Worm (Caenorhabditis elegans) whole organism, young adult: ENCODE results near the gene che-7.

Source experiments
- F33H1.4 ChIP-seq: fragments of 200-800 bp; sonication (Bioruptor generic); IDR thresholded peaks from 2 replicates; pipeline ENCODE4 v1.3.6; 2022; ENCODE audit warnings: missing genetic modification reagents, missing genetic modification characterization, missing compliant biosample characterization
- F39B2.1 ChIP-seq: fragments of 200-800 bp; sonication (Bioruptor generic); IDR thresholded peaks from 2 replicates; pipeline ENCODE4 v1.3.6; 2022; ENCODE audit warnings: missing genetic modification reagents, missing genetic modification characterization, missing compliant biosample characterization
- T26A5.8 ChIP-seq: sonication (generic microtip); optimal IDR thresholded peaks from 2 replicates; lab custom pipeline; 2016; ENCODE audit warnings: missing genetic modification characterization, missing compliant biosample characterization
- Y67H2A.10 ChIP-seq: fragments of 200-800 bp; sonication (Bioruptor generic); conservative IDR thresholded peaks from 2 replicates; pipeline ENCODE4 v1.3.6; 2022; ENCODE audit warnings: missing genetic modification reagents, missing genetic modification characterization, missing compliant biosample characterization
- Y95B8A.8 ChIP-seq: fragments of 200-800 bp; sonication (Bioruptor generic); IDR thresholded peaks from 2 replicates; pipeline ENCODE4 v1.3.6; 2022; ENCODE audit warnings: missing genetic modification reagents, missing genetic modification characterization, missing compliant biosample characterization
- aptf-2 ChIP-seq: fragments of 200-800 bp; sonication (Bioruptor generic); conservative IDR thresholded peaks from 2 replicates; pipeline ENCODE4 v1.3.6; 2022; ENCODE audit warnings: missing genetic modification reagents, missing genetic modification characterization, missing compliant biosample characterization
- attf-3 ChIP-seq: fragments of 200-800 bp; sonication (Bioruptor generic); conservative IDR thresholded peaks from 2 replicates; pipeline ENCODE4 v1.3.6; 2022; ENCODE audit warnings: missing genetic modification reagents, missing genetic modification characterization, missing compliant biosample characterization
- attf-6 ChIP-seq: fragments of 200-800 bp; sonication (Bioruptor generic); IDR thresholded peaks from 2 replicates; pipeline ENCODE4 v1.3.6; 2022; ENCODE audit warnings: missing genetic modification reagents, missing genetic modification characterization, missing compliant biosample characterization
- ccch-3 ChIP-seq: fragments of 200-800 bp; sonication (Bioruptor generic); optimal IDR thresholded peaks from 2 replicates; lab custom pipeline; 2018; ENCODE audit warnings: mild to moderate bottlenecking, missing genetic modification characterization, missing compliant biosample characterization
- ceh-27 ChIP-seq: fragments of 200-800 bp; sonication (Bioruptor generic); optimal IDR thresholded peaks from 2 replicates; lab custom pipeline; 2018; ENCODE audit warnings: mild to moderate bottlenecking, missing genetic modification characterization, moderate library complexity, missing compliant biosample characterization
- ceh-40 ChIP-seq: fragments of 200-800 bp; sonication (Bioruptor generic); IDR thresholded peaks from 2 replicates; pipeline ENCODE4 v1.3.6; 2022; ENCODE audit warnings: missing genetic modification characterization, missing compliant biosample characterization
- ceh-79 ChIP-seq: sonication (generic microtip); optimal IDR thresholded peaks from 2 replicates; lab custom pipeline; 2017; ENCODE audit warnings: mild to moderate bottlenecking, missing genetic modification characterization, missing compliant biosample characterization
- ceh-91 ChIP-seq: fragments of 200-800 bp; sonication (Bioruptor generic); IDR thresholded peaks from 2 replicates; pipeline ENCODE4 v1.3.6; 2022; ENCODE audit warnings: missing genetic modification reagents, missing genetic modification characterization, missing compliant biosample characterization
- dox-1 ChIP-seq: fragments of 200-800 bp; sonication (Bioruptor generic); IDR thresholded peaks from 2 replicates; pipeline ENCODE4 v1.3.6; 2022; ENCODE audit warnings: missing genetic modification reagents, missing genetic modification characterization, missing compliant biosample characterization
- egl-18 ChIP-seq: fragments of 200-800 bp; sonication (Bioruptor generic); IDR thresholded peaks from 2 replicates; pipeline ENCODE4 v1.3.6; 2022; ENCODE audit warnings: missing genetic modification reagents, missing genetic modification characterization, missing compliant biosample characterization
- egrh-3 ChIP-seq: fragments of 200-800 bp; sonication (Bioruptor generic); IDR thresholded peaks from 2 replicates; pipeline ENCODE4 v1.3.6; 2022; ENCODE audit warnings: missing genetic modification reagents, missing genetic modification characterization, missing compliant biosample characterization
- ets-4 ChIP-seq: fragments of 200-800 bp; sonication (Bioruptor generic); optimal IDR thresholded peaks from 2 replicates; lab custom pipeline; 2018; ENCODE audit warnings: mild to moderate bottlenecking, missing genetic modification characterization, missing compliant biosample characterization
- hlh-12 ChIP-seq: sonication (generic microtip); optimal IDR thresholded peaks from 2 replicates; lab custom pipeline; 2016; ENCODE audit warnings: missing genetic modification characterization, missing compliant biosample characterization
- lag-1 ChIP-seq: fragments of 200-800 bp; sonication (Bioruptor generic); IDR thresholded peaks from 2 replicates; pipeline ENCODE4 v1.3.6; 2022; ENCODE audit warnings: missing genetic modification reagents, missing genetic modification characterization, missing compliant biosample characterization
- let-607 ChIP-seq, 2 experiments: fragments of 200-800 bp in 1 of 2; sonication (Bioruptor generic) in 1 of 2; sonication (generic microtip) in 1 of 2; optimal IDR thresholded peaks; 2 replicates each; lab custom pipeline; 2016 to 2018; ENCODE audit warnings: mild to moderate bottlenecking in 2 of 2, missing compliant biosample characterization in 2 of 2, missing genetic modification characterization in 2 of 2, moderate library complexity in 2 of 2, missing genotype in 1 of 2
- lin-26 ChIP-seq: fragments of 200-800 bp; sonication (Bioruptor generic); IDR thresholded peaks from 2 replicates; pipeline ENCODE4 v1.3.6; 2022; ENCODE audit warnings: missing genetic modification reagents, missing genetic modification characterization, missing compliant biosample characterization
- lir-1 ChIP-seq: fragments of 200-800 bp; sonication (Bioruptor generic); conservative IDR thresholded peaks from 2 replicates; pipeline ENCODE4 v1.3.6; 2022; ENCODE audit warnings: missing genetic modification reagents, missing genetic modification characterization, missing compliant biosample characterization
- lsy-27 ChIP-seq: sonication (generic microtip); optimal IDR thresholded peaks from 2 replicates; lab custom pipeline; 2017; ENCODE audit warnings: missing genetic modification characterization, mild to moderate bottlenecking, missing compliant biosample characterization, antibody characterized with exemption, missing genotype, borderline replicate concordance; ENCODE audit not compliant: insufficient read depth
- mxl-1 ChIP-seq: sonication (generic microtip); optimal IDR thresholded peaks from 2 replicates; lab custom pipeline; 2016; ENCODE audit warnings: missing genetic modification characterization, missing compliant biosample characterization
- nfyb-1 ChIP-seq: fragments of 200-800 bp; sonication (Bioruptor generic); IDR thresholded peaks from 2 replicates; pipeline ENCODE4 v1.3.6; 2022; ENCODE audit warnings: missing genetic modification reagents, missing genetic modification characterization, missing compliant biosample characterization
- nhr-179 ChIP-seq: sonication (generic microtip); optimal IDR thresholded peaks from 2 replicates; lab custom pipeline; 2016; ENCODE audit warnings: mild to moderate bottlenecking, missing genetic modification characterization, missing compliant biosample characterization
- nhr-27 ChIP-seq: fragments of 200-800 bp; sonication (Bioruptor generic); optimal IDR thresholded peaks from 2 replicates; lab custom pipeline; 2018; ENCODE audit warnings: mild to moderate bottlenecking, missing genetic modification characterization, moderate library complexity, missing compliant biosample characterization
- nhr-90 ChIP-seq: sonication (generic microtip); optimal IDR thresholded peaks from 2 replicates; lab custom pipeline; 2016; ENCODE audit warnings: missing genotype, mild to moderate bottlenecking, missing genetic modification characterization, missing compliant biosample characterization
- pha-4 ChIP-seq: fragments of 150-350 bp; sonication (generic microtip); optimal IDR thresholded peaks from 2 replicates; lab custom pipeline; 2014; ENCODE audit warnings: missing biosample characterization, missing genetic modification reagents, missing genetic modification characterization
- repo-1 ChIP-seq: sonication (generic microtip); optimal IDR thresholded peaks from 2 replicates; lab custom pipeline; 2017; ENCODE audit warnings: mild to moderate bottlenecking, missing genetic modification characterization, missing compliant biosample characterization
- snpc-1.3 ChIP-seq: sonication (generic microtip); optimal IDR thresholded peaks from 2 replicates; lab custom pipeline; 2017; ENCODE audit warnings: missing genetic modification characterization, mild to moderate bottlenecking, missing compliant biosample characterization, antibody characterized with exemption, moderate library complexity, missing genotype, missing genetic modification reagents; ENCODE audit not compliant: insufficient read depth
- snpc-3.4 ChIP-seq: sonication (generic microtip); optimal IDR thresholded peaks from 2 replicates; lab custom pipeline; 2017; ENCODE audit warnings: missing genetic modification characterization, mild to moderate bottlenecking, missing compliant biosample characterization, antibody characterized with exemption, moderate library complexity, missing genotype, missing genetic modification reagents
- sptf-2 ChIP-seq: fragments of 200-800 bp; sonication (Bioruptor generic); optimal IDR thresholded peaks from 2 replicates; lab custom pipeline; 2018; ENCODE audit warnings: mild to moderate bottlenecking, missing genetic modification characterization, missing compliant biosample characterization
- tbp1 ChIP-seq: fragments of 200-800 bp; sonication (Bioruptor generic); optimal IDR thresholded peaks from 2 replicates; lab custom pipeline; 2018; ENCODE audit warnings: mild to moderate bottlenecking, missing genetic modification characterization, missing compliant biosample characterization
- zfh-2 ChIP-seq: fragments of 200-800 bp; sonication (Bioruptor generic); conservative IDR thresholded peaks from 2 replicates; pipeline ENCODE4 v1.3.6; 2022; ENCODE audit warnings: missing genetic modification reagents, missing genetic modification characterization, missing compliant biosample characterization
- ztf-18 ChIP-seq: sonication (generic microtip); optimal IDR thresholded peaks from 2 replicates; lab custom pipeline; 2016; ENCODE audit warnings: missing genotype, mild to moderate bottlenecking, missing genetic modification characterization, missing compliant biosample characterization
- ztf-26 ChIP-seq: sonication (generic microtip); optimal IDR thresholded peaks from 2 replicates; lab custom pipeline; 2017; ENCODE audit warnings: missing genetic modification characterization, missing compliant biosample characterization
- ztf-28 ChIP-seq: fragments of 200-800 bp; sonication (Bioruptor generic); IDR thresholded peaks from 2 replicates; pipeline ENCODE4 v1.3.6; 2022; ENCODE audit warnings: missing genetic modification reagents, missing genetic modification characterization, missing compliant biosample characterization

The che-7 gene

DNA sequence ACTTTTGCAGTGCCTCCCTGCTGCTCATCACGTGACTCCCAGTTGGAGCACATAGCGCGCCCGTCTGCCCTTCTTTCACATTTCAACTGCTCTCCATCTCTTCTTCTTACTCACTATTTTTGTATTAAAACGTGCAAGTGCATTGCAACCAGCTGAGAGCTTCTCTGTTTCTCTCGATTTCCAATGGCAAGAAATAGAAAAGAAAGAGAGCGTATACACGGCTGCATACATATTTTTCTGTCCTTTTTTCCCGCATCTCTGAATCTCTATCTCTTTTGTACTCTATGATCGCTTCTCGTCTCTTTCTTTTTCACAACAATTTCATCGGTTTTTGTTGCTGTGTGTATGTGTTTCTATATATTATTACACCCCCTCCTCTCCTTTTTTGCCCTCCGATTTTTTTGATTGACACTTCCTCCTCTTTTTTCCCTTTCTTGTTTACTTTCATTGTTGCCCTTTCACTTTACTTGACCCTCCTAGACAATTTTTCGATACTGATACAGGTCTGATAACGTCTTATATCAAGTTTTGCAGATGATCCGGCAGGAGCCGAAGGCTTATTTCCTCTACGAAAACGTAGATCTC lies 32.0 kb upstream of the che-7 start, which contains the start of gene Y97E10AR.1 (continued):
- TF ChIP-seq lsy-27 (tag; lab: Kevin White, UChicago) = no peak
- no peak for TF ChIP-seq nhr-179
- peak; percentile 8; the same call in 1 of the 2 replicates for TF ChIP-seq egrh-3 (GFP tag; lab: Robert Waterston, UW)
- TF ChIP-seq nhr-90 (tag; lab: Kevin White, UChicago) = peak; percentile 58
- TF ChIP-seq ztf-28 (GFP tag; lab: Robert Waterston, UW) = no peak
- no peak for TF ChIP-seq aptf-2 (GFP tag; lab: Robert Waterston, UW)
- no peak for TF ChIP-seq ceh-79 (tag; lab: Kevin White, UChicago)
- TF ChIP-seq ztf-26 (tag; lab: Kevin White, UChicago) = no peak
- TF ChIP-seq nfyb-1 (GFP tag; lab: Robert Waterston, UW) = peak; percentile 49; the same call in 1 of the 2 replicates
- peak; percentile 58 for TF ChIP-seq pha-4 (tag; lab: Kevin White, UChicago)
- no peak for TF ChIP-seq repo-1
- peak; percentile 52 for TF ChIP-seq ets-4 (GFP tag; lab: Kevin White, UChicago)
- TF ChIP-seq attf-3 = no peak
- TF ChIP-seq snpc-3.4 (tag; lab: Kevin White, UChicago) = peak; percentile 1
- peak; percentile 62 to 68 for TF ChIP-seq let-607 (tag; optimal IDR thresholded peaks at IDR 0.05; lab: Kevin White, UChicago)
- no peak for TF ChIP-seq sptf-2 (GFP tag; lab: Kevin White, UChicago)
- no peak for TF ChIP-seq Y67H2A.10 (GFP tag; lab: Robert Waterston, UW)
- peak; percentile 49 for TF ChIP-seq ztf-18 (tag; lab: Kevin White, UChicago)
- TF ChIP-seq snpc-1.3 (tag; lab: Kevin White, UChicago) = no peak
- no peak for TF ChIP-seq F33H1.4
- no peak for TF ChIP-seq Y95B8A.8 (GFP tag; lab: Robert Waterston, UW)
- TF ChIP-seq, all 124 proteins: peak for 31

DNA sequence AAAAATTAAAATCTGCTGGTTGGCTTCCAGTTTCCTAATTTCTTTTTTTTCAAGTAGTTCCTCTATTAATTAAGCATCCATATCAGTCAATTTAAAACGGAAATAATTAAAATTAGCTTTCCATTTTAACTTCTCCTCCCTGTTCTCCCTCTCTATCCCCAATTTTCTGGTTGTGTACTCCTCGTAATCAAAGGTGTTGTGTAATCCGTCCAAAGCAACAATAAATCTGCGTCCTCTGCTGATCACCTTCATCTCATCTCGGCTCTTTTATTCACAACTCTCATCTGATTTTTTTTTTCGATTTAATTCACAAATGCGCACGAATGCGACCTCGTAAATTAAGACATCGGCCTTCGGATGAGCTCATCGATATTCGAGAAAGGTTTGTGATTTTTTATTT lies 26.9 kb upstream of the che-7 start, which contains the start of gene Y97E10AR.2:
Gene Y97E10AR.2, plus strand, starts transcription at position 301 of the 400 bp plus-strand sequence.
- no peak for TF ChIP-seq ceh-40 (GFP tag; lab: Robert Waterston, UW)
- TF ChIP-seq hlh-12 (tag; lab: Kevin White, UChicago) = no peak
- no peak for TF ChIP-seq lin-26 (GFP tag; lab: Robert Waterston, UW)
- TF ChIP-seq mxl-1 (tag; lab: Kevin White, UChicago) = no peak
- TF ChIP-seq nhr-179 = no peak
- no peak for TF ChIP-seq ccch-3
- TF ChIP-seq nhr-27 (tag; lab: Kevin White, UChicago) = no peak

DNA sequence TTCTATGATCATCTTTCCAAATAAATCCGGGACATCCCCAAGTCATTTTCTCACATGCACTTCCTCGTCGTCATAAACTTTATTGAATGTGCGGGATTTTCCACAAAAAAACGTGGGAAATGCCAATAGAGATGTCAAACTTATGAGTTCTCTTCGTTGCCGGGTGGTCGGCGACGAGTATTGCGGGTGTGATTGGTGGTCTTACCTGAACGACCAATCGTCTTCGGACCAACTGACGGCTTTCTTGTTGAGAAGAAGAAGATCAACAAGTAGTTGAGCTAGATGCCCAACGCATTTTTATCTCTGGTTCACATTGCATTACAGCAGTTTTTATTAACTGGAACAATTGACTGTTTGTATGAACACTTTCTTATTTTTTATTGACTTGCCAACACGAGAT lies 26.2 kb upstream of the che-7 start:
- TF ChIP-seq repo-1 = no peak
- no peak for TF ChIP-seq ztf-18 (tag; lab: Kevin White, UChicago)
- TF ChIP-seq Y95B8A.8 (GFP tag; lab: Robert Waterston, UW) = no peak
- TF ChIP-seq ceh-91 (GFP tag; lab: Robert Waterston, UW) = no peak
- TF ChIP-seq egl-18 = no peak
- TF ChIP-seq T26A5.8 (tag; lab: Kevin White, UChicago) = no peak
- TF ChIP-seq tbp1 = no peak
- TF ChIP-seq nhr-90 (tag; lab: Kevin White, UChicago) = no peak
- TF ChIP-seq zfh-2 = no peak
- no peak for TF ChIP-seq F39B2.1 (GFP tag; lab: Robert Waterston, UW)
- no peak for TF ChIP-seq attf-6
- no peak for TF ChIP-seq ceh-27 (GFP tag; lab: Kevin White, UChicago)
- no peak for TF ChIP-seq lir-1 (GFP tag; lab: Robert Waterston, UW)
- TF ChIP-seq dox-1 (GFP tag; lab: Robert Waterston, UW) = no peak
- no peak for TF ChIP-seq lag-1 (GFP tag; lab: Robert Waterston, UW)
